Fruit fly (Drosophila melanogaster): ENCODE results near the gene Nop56.

Gene Nop56

DNA sequence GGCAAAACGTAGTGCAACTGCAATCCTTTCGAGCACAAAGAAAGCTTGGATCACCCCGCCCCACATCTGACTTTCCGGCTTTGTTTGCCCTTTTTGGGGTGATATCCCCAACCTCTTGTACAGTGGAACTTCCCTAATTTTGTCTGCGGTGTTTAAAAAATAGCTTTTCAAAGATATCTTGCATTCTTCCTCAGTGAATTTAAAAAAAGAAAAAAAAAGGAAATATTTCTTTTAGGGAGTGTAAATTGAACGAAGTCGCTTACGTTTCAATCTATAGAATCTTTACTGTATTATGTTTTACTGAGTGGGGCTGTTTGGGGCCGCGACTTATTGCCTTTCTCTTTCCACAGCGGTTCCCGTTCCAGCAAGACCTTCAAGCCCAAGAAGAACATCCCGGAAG lies 750 bp upstream of the Nop56 start (continued):
- TF ChIP-seq schlank (tag; optimal IDR thresholded peaks at IDR 0.05) (no peak), CG12155 (GFP tag; optimal IDR thresholded peaks at IDR 0.05) (peak; percentile 61), CG15479 (GFP tag; optimal IDR thresholded peaks at IDR 0.05) (no peak), CG1602 (GFP tag; optimal IDR thresholded peaks at IDR 0.05) (peak; percentile 14), bsh (GFP tag; optimal IDR thresholded peaks at IDR 0.05) (peak in 1 of 2 experiments; percentile 63), CG7271 (tag; optimal IDR thresholded peaks at IDR 0.05) (no peak), CG3407 (GFP tag; optimal IDR thresholded peaks at IDR 0.05) (no peak), ken (GFP tag; IDR thresholded peaks at IDR 0.05) (peak; percentile 70; the same call in 2 of the 3 replicates), Atf3 (GFP tag; optimal IDR thresholded peaks at IDR 0.05) (no peak), pzg (GFP tag; optimal IDR thresholded peaks at IDR 0.05) (no peak), Lim3 (GFP tag; IDR thresholded peaks at IDR 0.05) (no peak), H15 (GFP tag; IDR thresholded peaks at IDR 0.05) (peak; percentile 72; the same call in 2 of the 3 replicates), CG11696 (GFP tag; IDR thresholded peaks at IDR 0.05) (peak; percentile 43; the same call in 1 of the 2 replicates), corto (GFP tag; optimal IDR thresholded peaks at IDR 0.05) (peak; percentile 45), CG15514 (GFP tag; optimal IDR thresholded peaks at IDR 0.05) (peak; percentile 12), CG6254 (GFP tag; optimal IDR thresholded peaks at IDR 0.05) (no peak), CG9876 (GFP tag; optimal IDR thresholded peaks at IDR 0.05) (no peak), otp (GFP tag; IDR thresholded peaks at IDR 0.05) (no peak), nerfin-2 (GFP tag; IDR thresholded peaks at IDR 0.05; ENCODE audit: partially characterized antibody) (no peak), ara (GFP tag; IDR thresholded peaks at IDR 0.05) (peak; percentile 43; the same call in 1 of the 2 replicates), CG12104 (GFP tag; optimal IDR thresholded peaks at IDR 0.05) (peak; percentile 50), BtbVII (GFP tag; optimal IDR thresholded peaks at IDR 0.05) (no peak), tio (GFP tag; optimal IDR thresholded peaks at IDR 0.05) (no peak), luna (GFP tag; optimal IDR thresholded peaks at IDR 0.05) (peak; percentile 37), CG34422 (GFP tag; IDR thresholded peaks at IDR 0.05) (peak; percentile 82), eve (GFP tag; optimal IDR thresholded peaks at IDR 0.05) (no peak), NfI (GFP tag; optimal IDR thresholded peaks at IDR 0.05) (peak; percentile 59), gcm2 (GFP tag; optimal IDR thresholded peaks at IDR 0.05) (no peak), CG1024 (GFP tag; IDR thresholded peaks at IDR 0.05) (no peak), CG3838 (GFP tag; optimal IDR thresholded peaks at IDR 0.05) (no peak), dimm (GFP tag; IDR thresholded peaks at IDR 0.05) (no peak), CG12942 (GFP tag; optimal IDR thresholded peaks at IDR 0.05) (no peak), bowl (GFP tag; IDR thresholded peaks at IDR 0.05) (peak; percentile 72), tgo (GFP tag; IDR thresholded peaks at IDR 0.05) (peak; percentile 75), CG8089 (GFP tag; optimal IDR thresholded peaks at IDR 0.05) (peak; percentile 38), Hmr (GFP tag; optimal IDR thresholded peaks at IDR 0.05) (peak; percentile 56), CG13424 (tag; optimal IDR thresholded peaks at IDR 0.05) (peak; percentile 66), CG12219 (GFP tag; optimal IDR thresholded peaks at IDR 0.05) (no peak), CG16863 (GFP tag; optimal IDR thresholded peaks at IDR 0.05) (peak; percentile 47), Asciz (GFP tag; optimal IDR thresholded peaks at IDR 0.05) (no peak), Rx (GFP tag; IDR thresholded peaks at IDR 0.05) (0 out of 2 replicates have a peak, but pooled peaks have one; percentile 34), insv (GFP tag; optimal IDR thresholded peaks at IDR 0.05) (no peak), p53 (GFP tag; optimal IDR thresholded peaks at IDR 0.05) (no peak), HHEX (GFP tag; optimal IDR thresholded peaks at IDR 0.05) (peak; percentile 25), CG3065 (GFP tag; optimal IDR thresholded peaks at IDR 0.05) (no peak), HLH3B (GFP tag; IDR thresholded peaks at IDR 0.05) (peak; percentile 64; the same call in 1 of the 2 replicates), Ets97D (GFP tag; optimal IDR thresholded peaks at IDR 0.05) (no peak), Elba2 (GFP tag; optimal IDR thresholded peaks at IDR 0.05) (no peak), lola (GFP tag; optimal IDR thresholded peaks at IDR 0.05) (peak in 1 of 3 experiments; percentile 12), kah (GFP tag; optimal IDR thresholded peaks at IDR 0.05) (no peak), gcm (GFP tag; optimal IDR thresholded peaks at IDR 0.05) (peak; percentile 4)

All from whole organism, embryonic.